Fruit fly (Drosophila melanogaster) whole organism, larva: ENCODE measurements around the gene CG13070.
A peak's percentile ranks its signal among the peaks of the same experiment; 100 is the strongest.

Experiments
- noc ChIP-seq: fragments of 200-800 bp; sonication (Bioruptor generic); optimal IDR thresholded peaks from 3 replicates; lab custom pipeline; 2019; ENCODE audit warnings: missing biosample characterization, mild to moderate bottlenecking, missing genetic modification characterization, moderate library complexity

CG13070 gene

DNA sequence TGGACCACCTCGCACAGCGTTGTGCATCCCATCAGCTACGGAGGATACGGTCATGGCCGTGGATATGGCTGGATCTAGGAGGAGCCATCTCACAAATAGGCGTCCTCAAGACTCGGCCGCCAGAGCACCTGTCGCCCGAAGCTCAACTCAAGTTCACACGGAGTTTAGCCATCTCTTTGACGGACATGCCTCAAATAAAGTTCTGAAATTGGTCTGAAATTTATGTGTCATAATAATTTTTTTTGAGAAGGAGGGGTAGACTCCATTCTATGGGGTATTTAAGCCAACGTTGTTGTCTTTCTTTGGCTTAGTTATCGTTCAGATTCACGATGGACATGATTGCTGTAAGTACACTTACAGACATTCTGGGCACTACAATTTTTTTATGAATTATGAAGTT, at the start of gene CG13070:
Gene CG13070, plus strand, starts transcription at position 301 of the 400 bp plus-strand sequence.
- TF ChIP-seq noc (tag; lab: Kevin White, UChicago): no peak

DNA sequence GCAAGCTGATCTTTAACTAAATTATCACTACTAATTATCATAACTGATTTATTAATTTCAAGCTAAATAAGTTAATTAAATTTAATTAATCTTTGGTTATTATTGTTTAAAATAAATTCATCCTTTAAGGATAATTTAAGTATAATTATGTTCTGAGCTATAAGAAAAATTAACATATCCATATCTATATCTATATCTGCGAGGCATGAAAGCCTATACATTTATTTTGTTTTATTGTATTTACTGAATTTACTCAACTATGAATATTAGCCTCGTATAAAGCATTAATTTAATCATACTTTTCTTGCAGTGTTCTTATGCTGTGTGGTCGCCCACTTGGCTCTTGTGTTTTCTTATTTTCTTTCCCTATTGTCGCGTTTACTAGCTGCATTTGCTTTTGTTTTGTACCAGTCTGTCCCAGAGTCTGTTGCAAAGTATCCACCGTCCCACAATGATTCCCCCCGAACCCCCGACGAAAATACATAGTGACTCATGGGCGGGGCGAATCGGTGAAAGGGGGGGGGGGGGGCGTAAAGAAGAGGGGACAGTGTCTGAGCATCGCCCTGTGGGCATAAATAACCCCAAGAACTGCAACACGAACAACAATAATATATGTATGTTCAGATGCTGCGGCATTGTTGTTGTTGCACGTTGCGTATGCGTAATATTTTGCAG, 48.5 kb upstream of the CG13070 start:
- no peak for TF ChIP-seq noc (tag; lab: Kevin White, UChicago)

DNA sequence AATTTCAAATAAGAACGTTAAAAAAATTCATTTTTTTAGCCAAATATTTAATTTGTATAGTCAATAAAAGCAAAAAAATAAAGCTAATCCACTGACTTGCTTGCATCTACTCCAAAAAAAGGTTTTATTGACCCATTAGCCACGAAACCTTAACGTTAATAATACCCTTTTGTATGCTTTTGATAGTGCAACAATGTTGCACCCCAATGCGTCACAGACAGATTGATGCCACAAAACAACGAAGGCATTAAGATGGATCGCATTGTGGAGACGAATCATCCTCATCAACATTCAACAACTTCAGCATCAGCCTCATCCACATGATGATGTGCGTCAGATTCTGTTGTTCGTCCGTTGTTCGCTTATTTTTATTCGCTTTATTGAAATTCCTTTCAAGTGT, 47.7 kb upstream of the CG13070 start:
- TF ChIP-seq noc (tag; lab: Kevin White, UChicago): no peak

DNA sequence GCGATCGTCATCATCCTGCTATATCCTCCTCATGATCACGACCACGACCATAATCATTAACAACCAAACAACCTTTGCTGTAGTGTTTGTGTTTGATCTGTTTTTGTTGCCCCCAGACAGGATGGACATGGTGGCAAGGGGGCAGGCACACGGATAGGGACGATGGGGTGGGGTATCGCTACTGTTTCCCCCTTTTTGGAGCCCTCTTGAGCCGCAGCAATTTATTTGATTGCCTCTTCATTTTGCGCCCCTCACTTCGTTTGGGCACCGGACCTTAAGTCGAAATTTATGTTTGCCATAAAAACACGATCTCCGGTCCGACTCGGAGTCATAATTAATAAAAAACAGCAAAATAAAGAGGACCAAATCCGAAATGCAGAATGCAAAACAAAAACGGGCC, 47.3 kb upstream of the CG13070 start:
- TF ChIP-seq noc (tag; lab: Kevin White, UChicago): no peak

DNA sequence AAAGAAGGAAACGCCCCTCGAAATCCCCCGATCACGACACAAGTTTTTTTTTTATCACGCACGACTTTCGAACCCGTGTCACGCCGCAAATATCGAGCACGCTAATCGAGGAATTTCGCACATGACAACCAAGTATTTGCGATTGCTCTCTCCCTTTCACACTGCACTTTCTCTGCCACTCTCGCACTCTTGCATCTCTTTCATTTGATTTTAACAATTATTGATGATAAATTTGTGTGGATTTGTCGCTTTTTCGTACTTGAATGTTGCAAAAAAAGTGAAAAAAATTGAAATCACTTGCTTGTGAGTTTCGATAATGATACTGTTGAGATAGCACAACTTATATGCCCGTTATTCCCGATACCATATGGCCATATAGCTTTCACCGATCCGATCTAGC, 45.9 kb upstream of the CG13070 start, which contains the start of gene CG13073:
Gene CG13073, minus strand, starts transcription at position 101 of the 400 bp plus-strand sequence.
- no peak for TF ChIP-seq noc (tag; lab: Kevin White, UChicago)

DNA sequence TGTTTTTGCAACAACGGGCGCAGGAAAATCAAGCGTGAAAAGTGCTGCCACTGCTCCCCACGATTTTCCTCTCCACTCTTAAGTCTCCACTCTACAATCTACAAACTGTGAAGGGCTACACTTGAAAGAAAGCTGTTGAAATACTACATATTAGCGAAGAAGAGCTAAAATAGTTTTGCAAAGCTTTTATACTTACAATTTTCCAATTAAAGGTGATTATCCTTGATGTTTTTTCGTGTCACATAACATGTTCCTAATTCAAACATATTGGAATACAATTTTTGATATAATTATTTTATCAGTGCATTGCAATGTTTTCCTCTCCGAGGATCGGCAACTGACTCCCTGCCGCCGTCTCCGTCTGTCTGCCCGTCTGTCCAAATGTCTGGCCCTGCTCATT, 45.2 kb upstream of the CG13070 start:
- no peak for TF ChIP-seq noc (tag; lab: Kevin White, UChicago)

DNA sequence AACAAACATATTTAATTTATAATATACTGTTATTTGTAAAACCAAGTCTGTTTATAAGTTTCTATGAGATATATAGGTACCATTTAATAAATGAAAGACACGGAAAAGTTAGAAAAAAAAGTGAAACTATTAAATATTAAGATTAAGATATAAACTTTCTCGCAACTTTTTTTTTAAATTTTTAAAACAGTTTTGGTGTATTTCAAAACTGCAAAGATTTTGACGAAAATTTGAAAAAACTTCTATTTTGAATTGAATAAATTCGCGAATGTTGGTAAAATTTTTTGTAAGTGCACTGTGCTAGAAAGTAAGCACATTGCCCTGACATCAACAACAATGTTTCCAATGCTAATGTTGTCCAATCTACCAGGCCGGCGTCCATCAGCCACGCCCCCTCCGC, 41.9 kb upstream of the CG13070 start:
- TF ChIP-seq noc (tag; lab: Kevin White, UChicago): no peak

DNA sequence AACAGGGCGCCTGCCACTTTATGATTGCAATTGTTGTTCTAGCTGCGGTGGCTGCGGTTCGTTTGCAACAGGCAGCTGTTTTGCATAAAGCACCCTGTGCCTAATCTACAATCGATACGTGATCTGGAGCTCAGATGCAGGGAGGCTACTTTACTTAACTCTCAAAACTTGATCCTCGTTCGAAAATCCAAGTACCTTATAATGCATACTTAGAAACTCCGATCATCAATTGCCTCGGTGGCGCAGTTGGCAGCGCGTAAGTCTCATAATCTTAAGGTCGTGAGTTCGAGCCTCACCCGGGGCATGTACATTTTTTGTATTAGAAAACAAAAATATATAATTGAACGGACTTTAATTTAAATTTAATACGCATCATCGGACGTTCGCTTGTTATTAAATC, 41.3 kb upstream of the CG13070 start:
- no peak for TF ChIP-seq noc (tag; lab: Kevin White, UChicago)

DNA sequence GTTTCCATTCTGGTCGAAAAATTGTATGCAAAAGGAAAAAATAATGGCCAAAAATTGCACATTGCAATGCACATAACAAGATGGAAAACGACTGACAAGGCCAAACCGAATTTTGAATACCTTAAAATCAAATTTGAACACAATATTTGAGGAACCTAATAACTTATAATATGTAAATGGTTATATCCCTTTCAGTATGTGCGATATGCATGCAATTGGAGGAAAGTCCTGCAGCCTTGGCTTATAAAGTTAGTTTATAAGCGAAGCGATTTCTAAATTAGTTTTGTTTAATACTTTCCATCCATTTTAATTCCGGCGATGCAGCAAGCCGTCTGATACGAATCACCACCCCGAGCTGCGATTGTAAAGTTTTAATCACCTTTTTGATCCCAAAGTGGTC, 38.0 kb upstream of the CG13070 start:
- TF ChIP-seq noc (tag; lab: Kevin White, UChicago): no peak

DNA sequence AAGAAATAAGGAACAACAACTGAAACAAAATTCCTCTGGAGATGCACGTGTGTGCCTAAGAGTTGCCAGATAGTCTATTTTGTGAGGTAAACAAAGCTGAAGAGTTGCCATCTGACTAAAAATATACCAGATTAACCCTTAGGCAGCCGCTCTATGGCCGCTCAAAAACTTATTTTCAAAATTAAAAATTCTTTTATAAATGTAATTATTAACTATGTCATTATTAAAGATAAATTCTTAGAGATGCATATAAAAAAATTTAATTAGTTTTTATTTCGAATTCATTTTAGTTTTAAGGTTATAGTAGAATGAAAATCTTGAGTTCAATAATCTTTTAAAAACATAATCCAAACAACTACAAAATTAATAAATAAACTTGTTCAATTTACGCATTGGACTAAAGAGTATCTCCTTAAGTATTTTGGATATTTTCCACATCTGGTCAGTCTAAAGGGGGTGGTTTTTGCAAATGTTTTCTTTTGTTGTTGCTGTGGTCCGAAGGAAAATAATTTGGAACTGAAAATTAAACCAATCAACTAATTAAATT, 34.4 kb upstream of the CG13070 start, which contains the start of gene Tmx3:
Gene Tmx3, plus strand, starts transcription at position 442 of the 547 bp plus-strand sequence.
- no peak for TF ChIP-seq noc (tag; lab: Kevin White, UChicago)

DNA sequence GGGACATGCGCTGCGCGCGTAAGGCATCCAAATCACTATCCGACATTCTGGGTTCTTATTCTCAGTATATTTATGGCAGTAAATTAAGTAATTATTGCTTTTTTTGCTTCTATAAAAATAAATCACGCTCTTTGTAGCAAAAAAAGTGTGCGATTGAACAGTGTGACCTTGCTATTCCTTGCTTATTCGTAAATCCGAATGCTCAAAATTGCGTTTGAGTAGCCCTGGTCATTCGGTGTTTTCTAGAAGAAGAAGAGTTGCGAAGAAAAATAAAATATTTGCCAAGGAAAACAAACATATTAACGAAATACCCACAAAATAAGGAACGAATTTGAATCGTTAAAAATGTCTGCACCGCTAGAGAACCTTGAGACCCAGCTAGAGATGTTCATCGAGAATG, 31.3 kb upstream of the CG13070 start, which contains the start of the genes PDCD-5 and MED10:
Gene PDCD-5, minus strand, starts transcription at position 182 of the 400 bp plus-strand sequence.
Gene MED10, plus strand, starts transcription at position 228 of the 400 bp plus-strand sequence.
- no peak for TF ChIP-seq noc (tag; lab: Kevin White, UChicago)

DNA sequence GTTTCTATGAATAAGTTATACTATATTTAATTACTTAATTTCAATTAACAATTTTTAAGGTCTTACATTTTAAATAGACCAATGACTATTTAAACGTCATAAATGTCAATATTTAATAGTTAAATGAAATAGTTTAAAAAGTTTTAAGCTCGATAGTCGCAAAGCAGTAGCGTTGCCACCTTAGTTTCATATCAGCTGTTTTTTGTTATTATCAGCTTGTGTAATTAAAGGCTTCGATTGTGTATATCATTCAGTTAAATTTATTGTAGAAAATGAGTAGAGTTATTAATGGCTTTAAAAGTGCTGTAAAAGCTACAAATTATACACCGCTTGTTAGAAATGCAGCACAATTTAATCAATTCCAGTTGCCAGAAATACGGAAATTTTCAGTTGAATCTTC, 30.2 kb upstream of the CG13070 start, which contains the start of gene Hsc20:
Gene Hsc20, plus strand, starts transcription at position 204 of the 400 bp plus-strand sequence.
- TF ChIP-seq noc (tag; lab: Kevin White, UChicago): no peak

DNA sequence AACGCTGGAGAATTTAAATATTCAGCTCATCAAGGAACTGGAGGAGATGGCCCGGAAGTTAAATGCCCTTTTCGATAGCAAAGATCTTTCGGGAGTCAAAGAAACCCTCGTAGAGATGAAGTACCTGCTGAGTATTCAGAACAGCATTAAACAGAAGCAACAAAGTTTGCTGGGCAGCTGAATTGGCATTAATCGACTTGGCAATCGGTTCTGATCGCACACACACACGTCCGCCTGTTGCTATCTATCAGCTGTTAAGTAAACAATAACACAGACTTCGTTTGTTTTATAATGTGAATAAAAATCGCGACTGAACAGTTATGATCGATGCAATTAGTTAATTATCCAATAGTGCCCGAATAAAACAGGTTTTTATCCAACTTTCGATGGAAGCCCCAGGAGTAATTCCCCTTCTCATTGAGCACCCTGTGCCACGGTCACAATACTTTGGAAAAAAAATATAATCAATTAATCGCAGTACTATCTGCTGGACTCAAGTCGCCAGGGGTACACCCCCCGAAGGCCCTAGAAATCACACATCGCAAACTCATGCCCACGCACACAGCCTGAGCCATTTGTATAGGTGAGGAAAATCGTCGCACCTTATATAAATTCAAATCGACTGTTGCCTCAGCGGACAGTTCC, 29.2 kb upstream of the CG13070 start:
- TF ChIP-seq noc (tag; lab: Kevin White, UChicago): peak; percentile 10

DNA sequence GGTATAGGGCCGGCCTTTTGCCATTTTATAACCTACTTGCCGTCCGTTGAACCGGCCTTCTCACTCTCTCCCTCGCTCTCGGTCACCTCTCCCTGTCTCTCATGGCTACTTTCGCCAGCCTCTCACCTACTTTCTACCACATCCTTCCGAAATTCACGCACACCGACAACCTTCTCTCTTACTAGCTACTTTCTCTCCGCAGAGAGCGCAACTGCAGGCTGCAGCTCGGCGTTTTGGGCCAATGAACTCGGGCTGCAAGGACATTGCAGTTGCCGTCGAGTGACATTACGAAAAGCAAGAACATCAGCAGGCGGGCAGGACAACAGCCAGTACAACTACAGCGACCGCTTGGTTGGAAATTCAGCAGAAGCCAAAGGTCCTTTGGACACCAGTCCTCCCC, 21.8 kb upstream of the CG13070 start:
- TF ChIP-seq noc (tag; lab: Kevin White, UChicago): no peak

DNA sequence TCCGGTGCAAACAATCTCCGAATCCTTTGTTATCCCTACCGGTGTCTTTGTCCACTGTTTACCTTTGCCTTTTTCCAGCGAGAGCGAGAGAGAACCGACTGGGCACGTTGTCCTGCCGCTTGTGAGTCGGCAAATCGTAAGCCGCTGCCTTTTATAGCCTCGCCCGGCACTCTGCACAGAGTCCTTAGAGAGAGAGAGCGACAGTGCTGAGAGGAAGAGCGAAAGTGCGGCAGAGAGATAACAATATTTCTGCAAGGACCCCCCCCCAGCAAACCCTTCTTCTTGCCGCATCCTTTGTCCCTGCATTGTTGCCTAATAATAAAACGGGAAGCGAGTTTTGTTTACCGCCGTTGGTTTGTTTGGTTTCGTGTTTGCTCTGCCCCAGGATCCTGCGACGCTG, 10.9 kb upstream of the CG13070 start, which contains the start of gene CG13055:
Gene CG13055, minus strand, starts transcription at position 101 of the 400 bp plus-strand sequence.
- TF ChIP-seq noc (tag; lab: Kevin White, UChicago): no peak

DNA sequence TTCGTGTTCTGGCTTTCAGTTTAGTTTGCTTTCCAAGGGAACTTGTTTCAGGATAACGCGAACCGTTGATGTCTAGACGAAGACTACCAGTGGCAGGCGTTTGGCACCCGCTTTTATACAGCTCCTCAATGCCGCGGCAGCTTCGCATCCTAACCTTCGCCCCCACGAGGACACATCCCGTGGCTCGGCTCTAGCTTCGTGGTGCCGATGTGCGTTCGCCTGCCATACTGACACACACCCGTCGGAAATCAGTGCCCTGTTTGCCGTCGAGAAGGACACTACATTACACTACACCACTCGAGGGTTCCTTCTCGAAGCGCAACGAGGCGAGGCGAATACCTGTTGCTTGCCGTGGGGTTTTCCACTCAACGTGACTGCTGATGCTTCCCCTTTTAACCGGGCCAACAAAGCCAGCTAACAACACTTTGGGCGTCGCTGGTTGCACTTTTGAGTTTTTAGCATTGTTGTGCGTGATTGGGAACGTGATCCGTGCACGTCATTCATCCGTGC, 6.0 kb upstream of the CG13070 start, which contains the start of gene CG13054:
Gene CG13054, minus strand, starts transcription at position 74 of the 510 bp plus-strand sequence.
- no peak for TF ChIP-seq noc (tag; lab: Kevin White, UChicago)
